Worm (Caenorhabditis elegans) whole organism, L3 larva: ENCODE data around the gene cyh-1.

Experiments
- aly-2 ChIP-seq: fragments of 150-350 bp; optimal IDR thresholded peaks from 2 replicates; lab custom pipeline; 2014; ENCODE audit warnings: missing biosample characterization, missing genetic modification characterization
- ceh-82 ChIP-seq: fragments of 150-350 bp; optimal IDR thresholded peaks from 2 replicates; lab custom pipeline; 2014; ENCODE audit warnings: missing biosample characterization, missing genetic modification characterization
- egl-27 ChIP-seq: sonication (generic microtip); optimal IDR thresholded peaks from 4 replicates; lab custom pipeline; 2017; ENCODE audit warnings: missing biosample characterization, missing genetic modification reagents, missing genetic modification characterization
- elt-3 ChIP-seq, 3 experiments: fragments of 150-350 bp in 1 of 3; sonication (generic microtip) in 2 of 3; optimal IDR thresholded peaks; 2 replicates in 2 of 3; 4 replicates in 1 of 3; lab custom pipeline; 2014 to 2017; ENCODE audit warnings: missing biosample characterization in 3 of 3, missing genetic modification characterization in 3 of 3
- hmg-11 ChIP-seq: sonication (generic microtip); optimal IDR thresholded peaks from 2 replicates; lab custom pipeline; 2016; ENCODE audit warnings: missing genetic modification characterization, missing compliant biosample characterization
- lin-15B ChIP-seq: fragments of 150-350 bp; optimal IDR thresholded peaks from 2 replicates; lab custom pipeline; 2014; ENCODE audit warnings: missing biosample characterization, missing genetic modification characterization
- nfya-1 ChIP-seq: sonication (generic microtip); optimal IDR thresholded peaks from 2 replicates; lab custom pipeline; 2017; ENCODE audit warnings: missing genetic modification characterization, mild to moderate bottlenecking, missing compliant biosample characterization, antibody characterized with exemption, moderate library complexity; ENCODE audit not compliant: insufficient read depth
- nhr-11 ChIP-seq: fragments of 150-350 bp; optimal IDR thresholded peaks from 2 replicates; lab custom pipeline; 2014; ENCODE audit warnings: missing biosample characterization, missing genetic modification characterization
- nhr-25 ChIP-seq: sonication (generic microtip); optimal IDR thresholded peaks from 2 replicates; lab custom pipeline; 2017; ENCODE audit warnings: missing biosample characterization, missing genetic modification characterization
- nhr-28 ChIP-seq: fragments of 150-350 bp; optimal IDR thresholded peaks from 2 replicates; lab custom pipeline; 2014; ENCODE audit warnings: missing biosample characterization, missing genetic modification characterization
- pha-4 ChIP-seq: fragments of 150-350 bp; optimal IDR thresholded peaks from 2 replicates; lab custom pipeline; 2014; ENCODE audit warnings: missing biosample characterization, missing genetic modification reagents, missing genetic modification characterization

ce11 chrII:3458209-3458608 is 46.6 kb upstream of the cyh-1 start, which contains the start of the genes C16C8.26 and C16C8.19:
- TF ChIP-seq egl-27 (no peak), nhr-28 (tag; lab: Kevin White, UChicago) (no peak), nhr-11 (no peak), hmg-11 (tag; lab: Kevin White, UChicago) (no peak), nfya-1 (no peak), elt-3 (tag; optimal IDR thresholded peaks at IDR 0.05; lab: Kevin White, UChicago) (no peak), aly-2 (tag; lab: Kevin White, UChicago) (no peak), pha-4 (tag; lab: Kevin White, UChicago) (no peak), lin-15B (no peak), nhr-25 (tag; lab: Kevin White, UChicago) (no peak), ceh-82 (tag; lab: Kevin White, UChicago) (no peak)
